Worm (Caenorhabditis elegans) whole organism, L4/young adult: ENCODE results near the gene ifb-2.

Experiments
- dao-5 ChIP-seq: sonication (generic microtip); optimal IDR thresholded peaks from 2 replicates; lab custom pipeline; 2016; ENCODE audit warnings: missing genotype, missing genetic modification characterization, moderate library complexity, missing compliant biosample characterization
- him-1 ChIP-seq: sonication (generic microtip); optimal IDR thresholded peaks from 2 replicates; lab custom pipeline; 2016; ENCODE audit warnings: missing genotype, missing genetic modification reagents, missing genetic modification characterization, missing compliant biosample characterization

ce11 chrII:5701485-5701884, 48.5 kb upstream of the ifb-2 start:
- TF ChIP-seq him-1: peak; percentile 40
- no peak for TF ChIP-seq dao-5 (tag; lab: Kevin White, UChicago)
